Fruit fly (Drosophila melanogaster): ENCODE data around the gene Mettl14.

The Mettl14 gene

DNA sequence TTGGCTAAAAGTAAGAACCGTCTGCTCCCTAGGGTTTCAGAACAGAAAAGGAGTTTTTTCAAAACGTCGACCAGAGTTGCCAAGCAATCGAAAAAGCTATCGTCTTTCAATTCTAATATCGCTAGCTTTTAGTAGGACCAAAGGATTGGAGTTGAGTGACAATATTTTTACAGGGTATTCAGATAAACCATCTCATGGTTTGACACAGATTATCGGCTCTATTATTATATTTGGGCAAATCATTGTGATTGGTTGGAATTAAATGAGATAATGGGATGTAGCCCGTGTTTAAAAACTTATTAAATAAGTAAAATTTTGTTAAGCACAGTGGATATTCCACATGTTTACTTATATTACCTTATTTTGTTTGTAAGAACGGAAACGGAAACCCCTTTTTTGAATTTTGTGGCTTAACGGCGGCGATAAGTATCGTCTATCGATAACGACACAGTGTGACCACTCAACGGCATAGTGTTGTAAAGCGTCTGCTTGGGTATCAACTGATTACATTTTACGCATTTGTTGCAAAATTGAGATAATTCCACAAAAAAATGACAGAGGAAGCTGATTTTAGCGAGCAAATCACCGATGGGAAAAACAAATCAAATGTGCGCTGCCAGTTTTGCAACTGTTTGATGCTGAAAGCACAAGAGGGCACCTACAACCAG is 11.8 kb downstream of the Mettl14 start, which contains the start of the genes mtsh and strat (continued):
- TF ChIP-seq yki (optimal IDR thresholded peaks at IDR 0.05) (no peak), Dek (tag; optimal IDR thresholded peaks at IDR 0.05) (peak; percentile 13), bcd (GFP tag; optimal IDR thresholded peaks at IDR 0.05) (peak; percentile 75), Dll (GFP tag; IDR thresholded peaks at IDR 0.05; ENCODE audit: partially characterized antibody) (peak; percentile 64; the same call in 2 of the 4 replicates), lbe (GFP tag; optimal IDR thresholded peaks at IDR 0.05) (peak; percentile 30), her (GFP tag; optimal IDR thresholded peaks at IDR 0.05) (peak; percentile 61), Rx (GFP tag; IDR thresholded peaks at IDR 0.05) (no peak), CG15269 (tag; optimal IDR thresholded peaks at IDR 0.05) (no peak), H15 (GFP tag; IDR thresholded peaks at IDR 0.05) (no peak), pzg (GFP tag; optimal IDR thresholded peaks at IDR 0.05) (peak; percentile 84), onecut (GFP tag; IDR thresholded peaks at IDR 0.05) (no peak; the same call in 1 of the 2 replicates), croc (GFP tag; conservative IDR thresholded peaks at IDR 0.05) (no peak; the same call in 2 of the 3 replicates), Ptx1 (GFP tag; IDR thresholded peaks at IDR 0.05) (no peak; the same call in 1 of the 2 replicates), CG14860 (GFP tag; IDR thresholded peaks at IDR 0.05; ENCODE audit: partially characterized antibody) (peak; percentile 61; the same call in 2 of the 3 replicates), CG4404 (GFP tag; IDR thresholded peaks at IDR 0.05) (0 out of 2 replicates have a peak, but pooled peaks have one; percentile 23), so (GFP tag; IDR thresholded peaks at IDR 0.05) (peak; percentile 60; the same call in 1 of the 3 replicates), CG5245 (GFP tag; optimal IDR thresholded peaks at IDR 0.05) (peak; percentile 22), CG13624 (GFP tag; optimal IDR thresholded peaks at IDR 0.05) (peak; percentile 73), vfl (GFP tag; optimal IDR thresholded peaks at IDR 0.05) (peak; percentile 38), CG18262 (tag; optimal IDR thresholded peaks at IDR 0.05) (peak; percentile 60), Elba2 (GFP tag; optimal IDR thresholded peaks at IDR 0.05) (no peak), Jarid2 (GFP tag; optimal IDR thresholded peaks at IDR 0.05) (no peak), da (GFP tag; optimal IDR thresholded peaks at IDR 0.05) (no peak), fru (optimal IDR thresholded peaks at IDR 0.05) (no peak), ase (GFP tag; IDR thresholded peaks at IDR 0.05) (peak; percentile 56; the same call in 2 of the 3 replicates), CG3838 (GFP tag; optimal IDR thresholded peaks at IDR 0.05) (no peak), tgo (GFP tag; IDR thresholded peaks at IDR 0.05) (peak; percentile 41; the same call in 2 of the 3 replicates), Awh (GFP tag; IDR thresholded peaks at IDR 0.05) (peak; percentile 44; the same call in 1 of the 2 replicates), Trl (optimal IDR thresholded peaks at IDR 0.05) (no peak), Trl (GFP tag; optimal IDR thresholded peaks at IDR 0.05) (peak; percentile 49), gfzf (GFP tag; optimal IDR thresholded peaks at IDR 0.05) (peak; percentile 50), hth (optimal IDR thresholded peaks at IDR 0.05) (no peak), CG17385 (GFP tag; optimal IDR thresholded peaks at IDR 0.05) (peak; percentile 47), CG10979 (tag; optimal IDR thresholded peaks at IDR 0.05) (peak; percentile 55), Xrp1 (GFP tag; IDR thresholded peaks at IDR 0.05) (peak; percentile 37; the same call in 1 of the 2 replicates), repo (GFP tag; optimal IDR thresholded peaks at IDR 0.05) (peak; percentile 19), H2.0 (GFP tag; IDR thresholded peaks at IDR 0.05) (no peak; the same call in 1 of the 2 replicates), pan (optimal IDR thresholded peaks at IDR 0.05) (no peak), pan (GFP tag; optimal IDR thresholded peaks at IDR 0.05 in 1 of 2, IDR thresholded peaks at IDR 0.05 in 1 of 2) (peak in 1 of 2 experiments; percentile 58), danr (GFP tag; IDR thresholded peaks at IDR 0.05) (no peak), NFAT (GFP tag; IDR thresholded peaks at IDR 0.05) (peak; percentile 49; the same call in 1 of the 2 replicates), nmo (GFP tag; optimal IDR thresholded peaks at IDR 0.05) (peak; percentile 62), CG1603 (tag; optimal IDR thresholded peaks at IDR 0.05) (peak; percentile 74), Sry-β (GFP tag; optimal IDR thresholded peaks at IDR 0.05) (no peak), Mrtf (GFP tag; IDR thresholded peaks at IDR 0.05) (no peak), insv (GFP tag; optimal IDR thresholded peaks at IDR 0.05) (peak in 1 of 2 experiments; percentile 58), lab (GFP tag; optimal IDR thresholded peaks at IDR 0.05) (peak; percentile 88), prd (optimal IDR thresholded peaks at IDR 0.05) (no peak), prd (GFP tag; IDR thresholded peaks at IDR 0.05) (peak; percentile 30; the same call in 1 of the 3 replicates), CG9797 (GFP tag; optimal IDR thresholded peaks at IDR 0.05) (peak; percentile 84), fu2 (GFP tag; optimal IDR thresholded peaks at IDR 0.05) (no peak)
